Worm (Caenorhabditis elegans): ENCODE measurements around the gene Y71H2AM.29.

The Y71H2AM.29 gene

DNA sequence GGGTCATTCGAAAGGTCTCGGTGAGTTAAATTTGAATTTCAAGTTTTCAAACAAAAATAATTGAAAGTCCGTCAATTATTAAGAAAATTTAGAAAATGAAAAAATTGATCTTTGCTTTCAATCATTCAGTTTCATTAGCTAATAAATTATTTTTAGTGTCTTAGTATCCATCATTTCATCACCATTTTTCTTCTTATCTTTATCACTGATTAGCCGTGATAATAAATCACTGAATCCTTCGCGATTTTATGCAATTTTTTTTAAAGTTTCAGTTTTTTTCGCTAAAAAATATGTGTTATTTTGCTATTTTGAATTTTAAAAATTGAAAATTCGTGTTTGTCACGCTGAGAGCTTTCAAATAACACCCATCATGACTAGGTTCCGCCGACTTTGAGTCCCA, 36.5 kb downstream of the Y71H2AM.29 start:
- no peak for TF ChIP-seq npax-4 (tag; optimal IDR thresholded peaks at IDR 0.05)
- no peak for TF ChIP-seq F13H6.1 (tag; optimal IDR thresholded peaks at IDR 0.05)
- no peak for TF ChIP-seq mec-3 (tag; optimal IDR thresholded peaks at IDR 0.05; ENCODE audit: borderline replicate concordance)
- TF ChIP-seq K09A11.1 (tag; optimal IDR thresholded peaks at IDR 0.05; ENCODE audit: insufficient read depth) = no peak
- TF ChIP-seq ztf-16 (tag; optimal IDR thresholded peaks at IDR 0.05) = no peak
- TF ChIP-seq ets-4 (tag; optimal IDR thresholded peaks at IDR 0.05) = no peak

DNA sequence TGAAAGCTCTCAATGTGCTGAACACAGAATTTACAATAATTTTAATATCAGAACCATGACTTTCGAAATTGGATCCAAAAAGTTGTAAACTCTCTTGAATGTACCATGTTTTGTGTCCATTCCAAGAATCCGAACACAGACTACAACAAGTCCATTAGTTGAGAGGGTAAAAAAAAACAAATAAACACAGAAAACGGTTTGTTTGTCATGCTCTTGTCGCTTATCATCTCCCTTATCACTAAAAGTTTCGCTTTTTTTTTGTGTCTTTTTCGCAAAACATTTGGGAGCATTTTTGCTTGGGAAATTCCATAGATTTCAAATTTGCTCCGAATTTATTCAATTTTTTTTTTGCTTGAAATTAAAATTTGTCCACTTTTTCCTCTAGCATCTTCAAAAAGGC, 36.9 kb downstream of the Y71H2AM.29 start:
- TF ChIP-seq pha-2 (tag; optimal IDR thresholded peaks at IDR 0.05) (no peak), elt-2 (tag; optimal IDR thresholded peaks at IDR 0.05) (peak; percentile 17), lim-6 (tag; optimal IDR thresholded peaks at IDR 0.05) (no peak)

DNA sequence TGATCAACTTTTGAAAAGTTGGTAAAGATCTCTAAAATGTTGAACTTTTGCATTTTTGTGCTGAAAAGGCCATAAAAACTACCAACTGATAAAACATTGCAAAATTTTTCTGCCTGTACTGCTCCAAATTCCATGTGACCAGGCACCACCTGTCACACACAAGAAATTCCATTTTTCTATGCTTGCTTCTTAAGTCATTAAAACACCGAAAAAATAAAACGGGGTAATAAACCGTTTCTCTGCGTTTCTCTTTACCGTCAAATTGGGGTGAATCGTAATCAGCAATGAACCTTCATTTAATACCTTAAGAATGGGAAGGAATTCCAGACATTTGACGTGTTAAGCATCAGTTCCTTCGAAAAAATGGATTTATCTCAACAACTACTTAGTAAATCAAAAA, 37.6 kb downstream of the Y71H2AM.29 start:
- no peak for TF ChIP-seq pqm-1 (tag; optimal IDR thresholded peaks at IDR 0.05)
- TF ChIP-seq syd-9 (tag; optimal IDR thresholded peaks at IDR 0.05) = no peak
- TF ChIP-seq fax-1 (tag; optimal IDR thresholded peaks at IDR 0.05) = no peak
- no peak for TF ChIP-seq Y22D7AL.16 (tag; optimal IDR thresholded peaks at IDR 0.05)
- no peak for TF ChIP-seq pat-9 (tag; optimal IDR thresholded peaks at IDR 0.05)
- no peak for TF ChIP-seq unc-3 (GFP tag; conservative IDR thresholded peaks at IDR 0.05)
- TF ChIP-seq unc-3 (tag; optimal IDR thresholded peaks at IDR 0.05) = no peak
- TF ChIP-seq mec-3 (tag; optimal IDR thresholded peaks at IDR 0.05; ENCODE audit: borderline replicate concordance) = no peak
- TF ChIP-seq pha-4 (tag; optimal IDR thresholded peaks at IDR 0.05) = no peak
- TF ChIP-seq gmeb-2 (tag; optimal IDR thresholded peaks at IDR 0.05) = no peak

DNA sequence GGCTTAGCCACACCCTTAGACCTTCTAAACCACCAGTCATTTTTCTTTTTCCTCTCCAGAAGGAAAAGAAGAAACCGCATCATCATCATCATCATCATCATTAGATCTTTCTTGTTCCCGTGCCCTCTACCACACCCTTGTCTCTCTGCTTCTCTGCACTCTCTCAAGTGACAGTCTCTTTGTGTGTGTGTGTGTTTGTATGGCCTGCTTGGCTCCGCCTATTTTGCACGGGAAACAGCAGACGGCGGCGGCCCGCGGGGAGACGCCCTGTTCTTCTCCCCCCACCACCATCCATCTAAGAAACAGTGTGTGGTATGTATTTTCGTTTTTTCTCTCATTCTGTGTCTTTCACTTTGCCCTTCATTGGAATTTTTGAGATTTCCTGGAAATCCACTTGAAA, 39.2 kb downstream of the Y71H2AM.29 start:
- TF ChIP-seq pag-3 (tag; optimal IDR thresholded peaks at IDR 0.05; ENCODE audit: borderline replicate concordance) = no peak
- no peak for TF ChIP-seq T23F11.4 (GFP tag; optimal IDR thresholded peaks at IDR 0.05)
- TF ChIP-seq ceh-9 (tag; optimal IDR thresholded peaks at IDR 0.05) = no peak
- TF ChIP-seq unc-3 (GFP tag; conservative IDR thresholded peaks at IDR 0.05) = no peak
- no peak for TF ChIP-seq unc-3 (tag; optimal IDR thresholded peaks at IDR 0.05)
- TF ChIP-seq ceh-6 (GFP tag; optimal IDR thresholded peaks at IDR 0.05) = no peak
- no peak for TF ChIP-seq sdc-2 (tag; optimal IDR thresholded peaks at IDR 0.05)
- TF ChIP-seq fkh-10 (GFP tag; optimal IDR thresholded peaks at IDR 0.05) = no peak
- no peak for TF ChIP-seq mec-3 (tag; optimal IDR thresholded peaks at IDR 0.05; ENCODE audit: borderline replicate concordance)
- TF ChIP-seq tbx-2 (tag; optimal IDR thresholded peaks at IDR 0.05) = peak; percentile 39
- no peak for TF ChIP-seq odd-2 (tag; optimal IDR thresholded peaks at IDR 0.05)
- TF ChIP-seq unc-42 (tag; optimal IDR thresholded peaks at IDR 0.05) = no peak
- TF ChIP-seq ceh-48 (tag; optimal IDR thresholded peaks at IDR 0.05) = no peak
- peak; percentile 28 for TF ChIP-seq ceh-31 (tag; optimal IDR thresholded peaks at IDR 0.05)
- no peak for TF ChIP-seq pros-1 (tag; optimal IDR thresholded peaks at IDR 0.05)
- no peak for TF ChIP-seq ahr-1 (tag; optimal IDR thresholded peaks at IDR 0.05)
- TF ChIP-seq ceh-24 (tag; optimal IDR thresholded peaks at IDR 0.05) = no peak
- TF ChIP-seq C08G9.2 (tag; optimal IDR thresholded peaks at IDR 0.05) = no peak
- TF ChIP-seq pax-1 (tag; optimal IDR thresholded peaks at IDR 0.05) = no peak
- TF ChIP-seq ztf-16 (tag; optimal IDR thresholded peaks at IDR 0.05) = no peak
- TF ChIP-seq ets-4 (tag; optimal IDR thresholded peaks at IDR 0.05) = no peak
- no peak for TF ChIP-seq gmeb-2 (tag; optimal IDR thresholded peaks at IDR 0.05)
- no peak for TF ChIP-seq lim-6 (tag; optimal IDR thresholded peaks at IDR 0.05)
- TF ChIP-seq K09A11.1 (tag; optimal IDR thresholded peaks at IDR 0.05; ENCODE audit: insufficient read depth) = no peak
- TF ChIP-seq hlh-30 (tag; optimal IDR thresholded peaks at IDR 0.05; ENCODE audit: insufficient read depth) = peak; percentile 29
- TF ChIP-seq npax-4 (tag; optimal IDR thresholded peaks at IDR 0.05) = no peak
- TF ChIP-seq unc-55 (GFP tag; optimal IDR thresholded peaks at IDR 0.05) = no peak
- TF ChIP-seq syd-9 (tag; optimal IDR thresholded peaks at IDR 0.05) = no peak
- TF ChIP-seq C38D4.7 (GFP tag; optimal IDR thresholded peaks at IDR 0.05) = no peak
- peak; percentile 69 for TF ChIP-seq ref-2 (tag; optimal IDR thresholded peaks at IDR 0.05)
- no peak for TF ChIP-seq ceh-14 (tag; optimal IDR thresholded peaks at IDR 0.05)
- TF ChIP-seq elt-2 (tag; optimal IDR thresholded peaks at IDR 0.05) = no peak
- TF ChIP-seq pat-9 (tag; optimal IDR thresholded peaks at IDR 0.05) = no peak
- no peak for TF ChIP-seq ceh-19 (GFP tag; optimal IDR thresholded peaks at IDR 0.05)
- TF ChIP-seq pha-4 (tag; optimal IDR thresholded peaks at IDR 0.05) = no peak
- TF ChIP-seq nfya-1 (tag; optimal IDR thresholded peaks at IDR 0.05) = peak; percentile 41
- peak; percentile 60 for TF ChIP-seq rnt-1 (tag; optimal IDR thresholded peaks at IDR 0.05)
- TF ChIP-seq ceh-34 (tag; optimal IDR thresholded peaks at IDR 0.05) = no peak
- no peak for TF ChIP-seq madf-2 (tag; optimal IDR thresholded peaks at IDR 0.05)
- peak; percentile 34 for TF ChIP-seq F13H6.1 (tag; optimal IDR thresholded peaks at IDR 0.05)
- no peak for TF ChIP-seq dve-1 (tag; optimal IDR thresholded peaks at IDR 0.05)

Measured in whole organism, late embryonic.